Worm (Caenorhabditis elegans) whole organism, young adult: ENCODE measurements around the gene hlh-27.
A peak's percentile ranks its signal among the peaks of the same experiment; 100 is the strongest.

Experiments
- B0261.1 ChIP-seq: sonication (generic microtip); optimal IDR thresholded peaks from 2 replicates; lab custom pipeline; 2016; ENCODE audit warnings: mild to moderate bottlenecking, missing genetic modification characterization, moderate library complexity, missing compliant biosample characterization
- B0336.3 ChIP-seq: fragments of 200-800 bp; sonication (Bioruptor generic); IDR thresholded peaks from 2 replicates; pipeline ENCODE4 v1.3.6; 2022; ENCODE audit warnings: missing genetic modification characterization, missing compliant biosample characterization
- D2030.7 ChIP-seq: fragments of 200-800 bp; sonication (Bioruptor generic); IDR thresholded peaks from 2 replicates; pipeline ENCODE4 v1.3.6; 2022; ENCODE audit warnings: missing genetic modification reagents, missing genetic modification characterization, missing compliant biosample characterization
- F10E7.11 ChIP-seq: sonication (generic microtip); optimal IDR thresholded peaks from 2 replicates; lab custom pipeline; 2017; ENCODE audit warnings: mild to moderate bottlenecking, missing genetic modification characterization, moderate library complexity, missing compliant biosample characterization
- F33H1.4 ChIP-seq: fragments of 200-800 bp; sonication (Bioruptor generic); IDR thresholded peaks from 2 replicates; pipeline ENCODE4 v1.3.6; 2022; ENCODE audit warnings: missing genetic modification reagents, missing genetic modification characterization, missing compliant biosample characterization
- F49E8.2 ChIP-seq: sonication (generic microtip); optimal IDR thresholded peaks from 3 replicates; lab custom pipeline; 2017; ENCODE audit warnings: missing genetic modification characterization, mild to moderate bottlenecking, missing compliant biosample characterization, antibody characterized with exemption, moderate library complexity; ENCODE audit not compliant: insufficient read depth
- F57C9.4 ChIP-seq: sonication (generic microtip); optimal IDR thresholded peaks from 2 replicates; lab custom pipeline; 2017; ENCODE audit warnings: mild to moderate bottlenecking, missing genetic modification characterization, missing compliant biosample characterization
- Y56A3A.18 ChIP-seq: fragments of 200-800 bp; sonication (Bioruptor generic); IDR thresholded peaks from 2 replicates; pipeline ENCODE4 v1.3.6; 2022; ENCODE audit warnings: missing genetic modification reagents, missing genetic modification characterization, missing compliant biosample characterization
- Y67H2A.10 ChIP-seq: fragments of 200-800 bp; sonication (Bioruptor generic); conservative IDR thresholded peaks from 2 replicates; pipeline ENCODE4 v1.3.6; 2022; ENCODE audit warnings: missing genetic modification reagents, missing genetic modification characterization, missing compliant biosample characterization
- Y79H2A.3 ChIP-seq: fragments of 200-800 bp; sonication (Bioruptor generic); conservative IDR thresholded peaks from 2 replicates; pipeline ENCODE4 v1.3.6; 2022; ENCODE audit warnings: missing genetic modification reagents, missing genetic modification characterization, missing compliant biosample characterization
- Y95B8A.8 ChIP-seq: fragments of 200-800 bp; sonication (Bioruptor generic); IDR thresholded peaks from 2 replicates; pipeline ENCODE4 v1.3.6; 2022; ENCODE audit warnings: missing genetic modification reagents, missing genetic modification characterization, missing compliant biosample characterization
- akir-1 ChIP-seq: fragments of 200-800 bp; sonication (Bioruptor generic); optimal IDR thresholded peaks from 2 replicates; lab custom pipeline; 2018; ENCODE audit warnings: mild to moderate bottlenecking, missing genetic modification characterization, moderate library complexity, missing compliant biosample characterization
- ama-1 ChIP-seq, 3 experiments: fragments of 150-350 bp in 1 of 3; sonication (generic microtip) in 2 of 3; optimal IDR thresholded peaks; 2 replicates each; lab custom pipeline; 2014 to 2018; ENCODE audit warnings: missing biosample characterization in 2 of 3, missing genetic modification characterization in 2 of 3, missing genetic modification reagents in 2 of 3
- aptf-2 ChIP-seq: fragments of 200-800 bp; sonication (Bioruptor generic); conservative IDR thresholded peaks from 2 replicates; pipeline ENCODE4 v1.3.6; 2022; ENCODE audit warnings: missing genetic modification reagents, missing genetic modification characterization, missing compliant biosample characterization
- ccch-3 ChIP-seq: fragments of 200-800 bp; sonication (Bioruptor generic); optimal IDR thresholded peaks from 2 replicates; lab custom pipeline; 2018; ENCODE audit warnings: mild to moderate bottlenecking, missing genetic modification characterization, missing compliant biosample characterization
- dpff-1 ChIP-seq: sonication (generic microtip); optimal IDR thresholded peaks from 2 replicates; lab custom pipeline; 2017; ENCODE audit warnings: mild to moderate bottlenecking, missing genetic modification characterization, missing compliant biosample characterization
- dpl-1 ChIP-seq: fragments of 150-350 bp; optimal IDR thresholded peaks from 2 replicates; lab custom pipeline; 2014; ENCODE audit warnings: missing biosample characterization, missing genetic modification reagents, missing genetic modification characterization
- efl-1 ChIP-seq: fragments of 150-350 bp; optimal IDR thresholded peaks from 2 replicates; lab custom pipeline; 2014; ENCODE audit warnings: missing biosample characterization, missing genetic modification reagents, missing genetic modification characterization
- egrh-3 ChIP-seq: fragments of 200-800 bp; sonication (Bioruptor generic); IDR thresholded peaks from 2 replicates; pipeline ENCODE4 v1.3.6; 2022; ENCODE audit warnings: missing genetic modification reagents, missing genetic modification characterization, missing compliant biosample characterization
- ekl-4 ChIP-seq: fragments of 200-800 bp; sonication (Bioruptor generic); IDR thresholded peaks from 2 replicates; pipeline ENCODE4 v1.3.6; 2022; ENCODE audit warnings: missing genetic modification reagents, missing genetic modification characterization, missing compliant biosample characterization
- hmg-1.2 ChIP-seq: fragments of 200-800 bp; sonication (Bioruptor generic); IDR thresholded peaks from 2 replicates; pipeline ENCODE4 v1.3.6; 2022; ENCODE audit warnings: missing genetic modification reagents, missing genetic modification characterization, missing compliant biosample characterization
- lag-1 ChIP-seq: fragments of 200-800 bp; sonication (Bioruptor generic); IDR thresholded peaks from 2 replicates; pipeline ENCODE4 v1.3.6; 2022; ENCODE audit warnings: missing genetic modification reagents, missing genetic modification characterization, missing compliant biosample characterization
- lin-26 ChIP-seq: fragments of 200-800 bp; sonication (Bioruptor generic); IDR thresholded peaks from 2 replicates; pipeline ENCODE4 v1.3.6; 2022; ENCODE audit warnings: missing genetic modification reagents, missing genetic modification characterization, missing compliant biosample characterization
- lin-54 ChIP-seq: fragments of 200-800 bp; sonication (Bioruptor generic); optimal IDR thresholded peaks from 2 replicates; lab custom pipeline; 2018; ENCODE audit warnings: mild to moderate bottlenecking, missing genetic modification characterization, missing compliant biosample characterization
- lsy-27 ChIP-seq: sonication (generic microtip); optimal IDR thresholded peaks from 2 replicates; lab custom pipeline; 2017; ENCODE audit warnings: missing genetic modification characterization, mild to moderate bottlenecking, missing compliant biosample characterization, antibody characterized with exemption, missing genotype, borderline replicate concordance; ENCODE audit not compliant: insufficient read depth
- madf-10 ChIP-seq: sonication (generic microtip); optimal IDR thresholded peaks from 2 replicates; lab custom pipeline; 2016; ENCODE audit warnings: mild to moderate bottlenecking, missing genetic modification characterization, missing compliant biosample characterization
- madf-3 ChIP-seq: fragments of 200-800 bp; sonication (Bioruptor generic); IDR thresholded peaks from 2 replicates; pipeline ENCODE4 v1.3.6; 2022; ENCODE audit warnings: missing genetic modification reagents, missing genetic modification characterization, missing compliant biosample characterization
- madf-6 ChIP-seq: fragments of 200-800 bp; sonication (Bioruptor generic); IDR thresholded peaks from 2 replicates; pipeline ENCODE4 v1.3.6; 2022; ENCODE audit warnings: missing genetic modification reagents, missing genetic modification characterization, missing compliant biosample characterization
- madf-8 ChIP-seq: fragments of 200-800 bp; sonication (Bioruptor generic); conservative IDR thresholded peaks from 2 replicates; pipeline ENCODE4 v1.3.6; 2022; ENCODE audit warnings: missing genetic modification reagents, missing genetic modification characterization, missing compliant biosample characterization
- nfya-2 ChIP-seq: fragments of 200-800 bp; sonication (Bioruptor generic); IDR thresholded peaks from 2 replicates; pipeline ENCODE4 v1.3.6; 2022; ENCODE audit warnings: missing genetic modification reagents, missing genetic modification characterization, missing compliant biosample characterization
- nhr-27 ChIP-seq: fragments of 200-800 bp; sonication (Bioruptor generic); optimal IDR thresholded peaks from 2 replicates; lab custom pipeline; 2018; ENCODE audit warnings: mild to moderate bottlenecking, missing genetic modification characterization, moderate library complexity, missing compliant biosample characterization
- snpc-1.1 ChIP-seq: sonication (generic microtip); optimal IDR thresholded peaks from 2 replicates; lab custom pipeline; 2017; ENCODE audit warnings: missing genetic modification characterization, mild to moderate bottlenecking, missing compliant biosample characterization, antibody characterized with exemption, moderate library complexity, missing genotype, missing genetic modification reagents; ENCODE audit not compliant: insufficient read depth
- tbx-9 ChIP-seq: sonication (generic microtip); optimal IDR thresholded peaks from 2 replicates; lab custom pipeline; 2016; ENCODE audit warnings: borderline replicate concordance, missing genetic modification characterization, inconsistent platforms, missing compliant biosample characterization
- unc-62 ChIP-seq: fragments of 150-350 bp; optimal IDR thresholded peaks from 2 replicates; lab custom pipeline; 2014; ENCODE audit warnings: missing biosample characterization, missing genetic modification reagents, missing genetic modification characterization
- xnd-1 ChIP-seq: sonication (generic microtip); optimal IDR thresholded peaks from 2 replicates; lab custom pipeline; 2016; ENCODE audit warnings: missing genotype, missing genetic modification reagents, missing genetic modification characterization, missing compliant biosample characterization
- zfh-2 ChIP-seq: fragments of 200-800 bp; sonication (Bioruptor generic); conservative IDR thresholded peaks from 2 replicates; pipeline ENCODE4 v1.3.6; 2022; ENCODE audit warnings: missing genetic modification reagents, missing genetic modification characterization, missing compliant biosample characterization
- zim-3 ChIP-seq: sonication (generic microtip); optimal IDR thresholded peaks from 2 replicates; lab custom pipeline; 2017; ENCODE audit warnings: mild to moderate bottlenecking, missing genetic modification characterization, moderate library complexity, missing compliant biosample characterization
- ztf-22 ChIP-seq: fragments of 200-800 bp; sonication (Bioruptor generic); optimal IDR thresholded peaks from 2 replicates; lab custom pipeline; 2018; ENCODE audit warnings: mild to moderate bottlenecking, missing genetic modification characterization, moderate library complexity, missing compliant biosample characterization
- ztf-26 ChIP-seq: sonication (generic microtip); optimal IDR thresholded peaks from 2 replicates; lab custom pipeline; 2017; ENCODE audit warnings: missing genetic modification characterization, missing compliant biosample characterization
- ztf-6 ChIP-seq: fragments of 200-800 bp; sonication (Bioruptor generic); IDR thresholded peaks from 2 replicates; pipeline ENCODE4 v1.3.6; 2022; ENCODE audit warnings: missing genetic modification reagents, missing genetic modification characterization, missing compliant biosample characterization

The hlh-27 gene

ce11 chrII:5497541-5497940 lies 42.5 kb downstream of the hlh-27 start:
- TF ChIP-seq madf-3 (peak; percentile 51; the same call in 1 of the 2 replicates), B0336.3 (GFP tag; lab: Robert Waterston, UW) (no peak), lsy-27 (no peak), tbx-9 (no peak), hmg-1.2 (GFP tag; lab: Robert Waterston, UW) (0 out of 2 replicates have a peak, but pooled peaks have one; percentile 18), unc-62 (no peak), B0261.1 (tag; lab: Kevin White, UChicago) (no peak), Y95B8A.8 (GFP tag; lab: Robert Waterston, UW) (no peak), nfya-2 (GFP tag; lab: Robert Waterston, UW) (no peak), akir-1 (GFP tag; lab: Kevin White, UChicago) (no peak), D2030.7 (GFP tag; lab: Robert Waterston, UW) (0 out of 2 replicates have a peak, but pooled peaks have one; percentile 27), egrh-3 (GFP tag; lab: Robert Waterston, UW) (no peak), zim-3 (tag; lab: Kevin White, UChicago) (no peak), ama-1 (optimal IDR thresholded peaks at IDR 0.05; lab: Kevin White, UChicago) (no peak), ama-1 (GFP tag; optimal IDR thresholded peaks at IDR 0.05; lab: Kevin White, UChicago) (no peak), ztf-22 (GFP tag; lab: Kevin White, UChicago) (no peak), lin-26 (GFP tag; lab: Robert Waterston, UW) (0 out of 2 replicates have a peak, but pooled peaks have one; percentile 44), madf-8 (GFP tag; lab: Robert Waterston, UW) (peak; percentile 33), Y79H2A.3 (GFP tag; lab: Robert Waterston, UW) (no peak), madf-10 (tag; lab: Kevin White, UChicago) (no peak), dpl-1 (GFP tag; lab: Kevin White, UChicago) (peak; percentile 14), zfh-2 (GFP tag; lab: Robert Waterston, UW) (no peak), xnd-1 (peak; percentile 44), ztf-26 (tag; lab: Kevin White, UChicago) (no peak), madf-6 (peak; percentile 83), efl-1 (GFP tag; lab: Kevin White, UChicago) (peak; percentile 59), Y56A3A.18 (GFP tag; lab: Robert Waterston, UW) (0 out of 2 replicates have a peak, but pooled peaks have one; percentile 42)

- TF ChIP-seq F49E8.2 (tag; lab: Kevin White, UChicago) (no peak), snpc-1.1 (tag; lab: Kevin White, UChicago) (no peak), F10E7.11 (tag; lab: Kevin White, UChicago) (no peak), nhr-27 (tag; lab: Kevin White, UChicago) (no peak), egrh-3 (GFP tag; lab: Robert Waterston, UW) (no peak), dpff-1 (tag; lab: Kevin White, UChicago) (no peak), F33H1.4 (GFP tag; lab: Robert Waterston, UW) (no peak), ekl-4 (GFP tag; lab: Robert Waterston, UW) (no peak), lag-1 (GFP tag; lab: Robert Waterston, UW) (no peak), ccch-3 (GFP tag; lab: Kevin White, UChicago) (no peak), Y67H2A.10 (GFP tag; lab: Robert Waterston, UW) (no peak), aptf-2 (no peak), F57C9.4 (tag; lab: Kevin White, UChicago) (no peak), ztf-6 (no peak), lin-54 (GFP tag; lab: Kevin White, UChicago) (no peak)
These were observed 43.6 kb downstream of the hlh-27 start, which contains the start of gene F12A10.1 for ce11 chrII:5496375-5496774. Gene F12A10.1, plus strand, starts transcription at chrII:5496540.
